Worm (Caenorhabditis elegans) whole organism, L4 larva: ENCODE data around the gene B0198.3.

Experiments used
- D1046.2 ChIP-seq: fragments of 200-800 bp; sonication (Bioruptor generic); IDR thresholded peaks from 2 replicates; pipeline ENCODE4 v1.3.6; 2022; ENCODE audit warnings: missing genetic modification characterization, missing compliant biosample characterization
- F49E8.2 ChIP-seq: sonication (generic microtip); optimal IDR thresholded peaks from 2 replicates; lab custom pipeline; 2016; ENCODE audit warnings: missing compliant biosample characterization, mild to moderate bottlenecking, missing genetic modification characterization, borderline replicate concordance
- ama-1 ChIP-seq: fragments of 150-350 bp; optimal IDR thresholded peaks from 2 replicates; lab custom pipeline; 2014; ENCODE audit warnings: inconsistent platforms, mixed read lengths
- lir-3 ChIP-seq: sonication (generic microtip); optimal IDR thresholded peaks from 2 replicates; lab custom pipeline; 2016; ENCODE audit warnings: mild to moderate bottlenecking, missing genetic modification characterization, missing compliant biosample characterization
- mes-2 ChIP-seq: sonication (generic microtip); optimal IDR thresholded peaks from 2 replicates; lab custom pipeline; 2016; ENCODE audit warnings: missing genotype, mild to moderate bottlenecking, missing genetic modification characterization, missing compliant biosample characterization; ENCODE audit not compliant: poor library complexity, severe bottlenecking
- nhr-11 ChIP-seq: fragments of 150-350 bp; optimal IDR thresholded peaks from 2 replicates; lab custom pipeline; 2014; ENCODE audit warnings: missing biosample characterization, missing genetic modification characterization
- nhr-111 ChIP-seq: fragments of 200-800 bp; sonication (Bioruptor generic); optimal IDR thresholded peaks from 2 replicates; lab custom pipeline; 2018; ENCODE audit warnings: mild to moderate bottlenecking, missing genetic modification characterization, missing compliant biosample characterization

ce11 chrX:11992778-11993177 lies 64.1 kb downstream of the B0198.3 start:
- TF ChIP-seq nhr-11 (tag; lab: Kevin White, UChicago) (no peak), D1046.2 (GFP tag; lab: Robert Waterston, UW) (no peak), nhr-111 (GFP tag; lab: Kevin White, UChicago) (no peak), lir-3 (tag; lab: Kevin White, UChicago) (no peak), ama-1 (lab: Kevin White, UChicago) (no peak), mes-2 (tag; lab: Kevin White, UChicago) (no peak), F49E8.2 (tag; lab: Kevin White, UChicago) (no peak)
